Worm (Caenorhabditis elegans): ENCODE data around the gene der-2.

der-2 gene

DNA sequence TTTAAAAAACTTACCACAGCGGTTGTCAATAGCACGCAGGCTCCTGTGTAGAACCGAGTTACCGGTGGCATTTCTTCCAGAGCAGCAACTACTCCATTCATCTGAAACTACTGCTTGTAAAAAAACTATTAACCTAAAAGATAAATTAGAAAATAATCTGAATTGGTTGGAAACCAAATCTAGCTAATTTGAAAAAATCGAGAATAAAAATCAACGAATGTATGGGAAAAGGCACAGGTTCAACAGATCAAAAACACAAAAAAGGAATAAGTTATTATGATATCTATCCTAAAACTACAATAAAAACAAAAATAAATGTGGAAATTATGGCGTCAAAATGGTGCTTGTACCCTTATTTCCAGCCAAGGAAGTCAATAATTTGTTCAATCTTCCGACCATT, at the start of gene der-2:
Gene der-2, minus strand, starts transcription at position 101 of the 400 bp plus-strand sequence.
- TF ChIP-seq nhr-11 (tag; optimal IDR thresholded peaks at IDR 0.05), result no peak
- TF ChIP-seq hif-1 (tag; optimal IDR thresholded peaks at IDR 0.05), result no peak
- TF ChIP-seq lir-3 (tag; optimal IDR thresholded peaks at IDR 0.05), result no peak
- TF ChIP-seq dmd-6 (GFP tag; IDR thresholded peaks at IDR 0.05), result no peak
- TF ChIP-seq ama-1 (optimal IDR thresholded peaks at IDR 0.05), result no peak
- TF ChIP-seq mes-2 (tag; optimal IDR thresholded peaks at IDR 0.05; ENCODE audit: poor library complexity, severe bottlenecking), result no peak
- no peak for TF ChIP-seq sdz-12 (GFP tag; optimal IDR thresholded peaks at IDR 0.05)
- no peak for TF ChIP-seq nhr-102 (tag; optimal IDR thresholded peaks at IDR 0.05)
- no peak for TF ChIP-seq attf-4 (tag; optimal IDR thresholded peaks at IDR 0.05)
- no peak for TF ChIP-seq nhr-237 (tag; optimal IDR thresholded peaks at IDR 0.05)
- no peak for TF ChIP-seq zip-11 (GFP tag; IDR thresholded peaks at IDR 0.05)

DNA sequence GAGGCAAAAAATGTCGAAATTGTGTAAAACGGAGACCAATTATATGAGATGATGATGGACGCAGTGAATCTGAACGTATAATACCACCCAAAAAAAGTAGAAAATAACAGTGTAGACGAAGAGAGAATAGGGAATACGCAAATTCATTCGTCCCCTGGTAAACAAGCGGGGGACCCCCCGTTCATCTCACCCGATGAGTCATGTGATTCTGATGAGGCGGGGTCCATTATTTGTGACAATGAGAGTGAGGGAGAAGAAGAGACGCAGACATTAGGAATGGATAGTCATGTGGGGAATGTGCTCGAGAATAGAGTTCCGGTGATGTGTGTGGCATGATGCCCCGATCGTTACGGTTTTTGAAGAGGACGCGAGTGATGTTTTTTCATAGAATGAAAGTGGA, 49.2 kb upstream of the der-2 start:
- no peak for TF ChIP-seq egl-27 (tag; optimal IDR thresholded peaks at IDR 0.05)
- no peak for TF ChIP-seq lin-1 (GFP tag; IDR thresholded peaks at IDR 0.05)
- TF ChIP-seq mxl-3 (GFP tag; optimal IDR thresholded peaks at IDR 0.05), result peak; percentile 34
- TF ChIP-seq hmg-1.1 (GFP tag; IDR thresholded peaks at IDR 0.05), result peak; percentile 69
- TF ChIP-seq arid-1 (GFP tag; conservative IDR thresholded peaks at IDR 0.05), result peak; percentile 41; the same call in 1 of the 2 replicates
- peak; percentile 40 for TF ChIP-seq nhr-28 (tag; optimal IDR thresholded peaks at IDR 0.05)
- TF ChIP-seq lir-3 (tag; optimal IDR thresholded peaks at IDR 0.05), result no peak
- peak; percentile 51 for TF ChIP-seq rbr-2 (tag; optimal IDR thresholded peaks at IDR 0.05)
- peak; percentile 62 for TF ChIP-seq mes-2 (tag; optimal IDR thresholded peaks at IDR 0.05; ENCODE audit: poor library complexity, severe bottlenecking)
- peak; percentile 78 for TF ChIP-seq nhr-6 (tag; optimal IDR thresholded peaks at IDR 0.05)
- no peak for TF ChIP-seq egl-43 (GFP tag; IDR thresholded peaks at IDR 0.05)
- peak; percentile 71 for TF ChIP-seq mep-1 (tag; optimal IDR thresholded peaks at IDR 0.05)
- TF ChIP-seq lin-39 (tag; optimal IDR thresholded peaks at IDR 0.05), result no peak
- TF ChIP-seq daf-16 (GFP tag; optimal IDR thresholded peaks at IDR 0.05), result no peak
- TF ChIP-seq daf-16 (tag; optimal IDR thresholded peaks at IDR 0.05), result peak; percentile 21
- peak; percentile 43 for TF ChIP-seq aha-1 (tag)
- peak in 1 of 2 experiments; percentile 11 for TF ChIP-seq unc-62 (GFP tag; optimal IDR thresholded peaks at IDR 0.05 in 1 of 2)
- TF ChIP-seq unc-62 (tag; optimal IDR thresholded peaks at IDR 0.05), result no peak
- peak; percentile 54 for TF ChIP-seq dve-1 (tag; optimal IDR thresholded peaks at IDR 0.05; ENCODE audit: insufficient read depth)
- no peak for TF ChIP-seq pha-4 (GFP tag; IDR thresholded peaks at IDR 0.05)
- TF ChIP-seq pha-4 (tag; optimal IDR thresholded peaks at IDR 0.05), result peak; percentile 87
- peak; percentile 71; the same call in 1 of the 2 replicates for TF ChIP-seq tra-1 (GFP tag; IDR thresholded peaks at IDR 0.05)
- 0 out of 2 replicates have a peak, but pooled peaks have one; percentile 37 for TF ChIP-seq zfp-3 (GFP tag; conservative IDR thresholded peaks at IDR 0.05)
- TF ChIP-seq ztf-7 (tag; optimal IDR thresholded peaks at IDR 0.05), result peak; percentile 26
- no peak for TF ChIP-seq daf-12 (tag; optimal IDR thresholded peaks at IDR 0.05)
- peak; percentile 78 for TF ChIP-seq hlh-11 (tag; optimal IDR thresholded peaks at IDR 0.05)
- no peak for TF ChIP-seq php-3 (GFP tag; IDR thresholded peaks at IDR 0.05)
- TF ChIP-seq nhr-25 (tag; optimal IDR thresholded peaks at IDR 0.05; ENCODE audit: borderline replicate concordance, insufficient read depth), result peak; percentile 15
- peak in 1 of 2 experiments; percentile 84 for TF ChIP-seq mdl-1 (tag; optimal IDR thresholded peaks at IDR 0.05)
- no peak for TF ChIP-seq madf-5 (GFP tag; IDR thresholded peaks at IDR 0.05)
- peak; percentile 66 for TF ChIP-seq dmd-6 (GFP tag; IDR thresholded peaks at IDR 0.05)
- peak; percentile 97 for TF ChIP-seq hlh-30 (tag; optimal IDR thresholded peaks at IDR 0.05; ENCODE audit: insufficient read depth)
- peak in 1 of 2 experiments; percentile 30 for TF ChIP-seq hif-1 (tag; optimal IDR thresholded peaks at IDR 0.05)
- peak; percentile 18 for TF ChIP-seq dpl-1 (GFP tag; optimal IDR thresholded peaks at IDR 0.05)
- TF ChIP-seq mdt-29 (GFP tag; IDR thresholded peaks at IDR 0.05), result peak; percentile 61; the same call in 1 of the 2 replicates
- TF ChIP-seq lsy-2 (tag; optimal IDR thresholded peaks at IDR 0.05), result peak; percentile 5 to 68
